Fruit fly (Drosophila melanogaster): ENCODE results near the gene mRpL44.

DNA sequence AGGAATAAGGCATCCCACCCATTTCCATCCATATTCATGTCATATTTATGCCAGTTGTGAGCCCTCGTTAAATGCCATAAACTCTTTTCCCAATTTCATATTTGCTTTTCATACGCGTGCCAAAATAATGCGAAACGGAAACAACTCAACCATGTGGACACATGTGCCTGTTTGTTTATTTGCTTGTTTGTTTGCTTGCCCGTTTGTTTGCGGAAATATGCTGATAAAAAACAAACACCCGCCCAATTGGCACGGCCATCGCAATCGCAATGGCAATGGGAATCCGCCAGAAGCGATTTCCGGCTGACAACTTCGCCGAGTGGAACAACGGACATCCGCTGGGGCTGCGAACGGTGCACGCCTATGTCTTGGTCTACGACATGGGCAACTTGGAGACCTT lies 16.1 kb downstream of the mRpL44 start:
- no peak for TF ChIP-seq Pif1B (GFP tag; optimal IDR thresholded peaks at IDR 0.05)
- no peak for TF ChIP-seq CG9948 (tag; optimal IDR thresholded peaks at IDR 0.05)
- no peak for TF ChIP-seq CG32121 (GFP tag; IDR thresholded peaks at IDR 0.05)
- no peak for TF ChIP-seq D1 (tag; optimal IDR thresholded peaks at IDR 0.05)
